Worm (Caenorhabditis elegans) whole organism, late embryonic: Measurements from ENCODE around the gene ints-9.

Experiments used
- C38D4.7 ChIP-seq: fragments of 200-800 bp; sonication (Bioruptor generic); optimal IDR thresholded peaks from 2 replicates; lab custom pipeline; 2018; ENCODE audit warnings: mild to moderate bottlenecking, missing genetic modification characterization, moderate library complexity, missing compliant biosample characterization
- K09A11.1 ChIP-seq: sonication (generic microtip); optimal IDR thresholded peaks from 2 replicates; lab custom pipeline; 2017; ENCODE audit warnings: antibody characterized with exemption, mild to moderate bottlenecking, missing genetic modification characterization, missing compliant biosample characterization; ENCODE audit not compliant: insufficient read depth
- ceh-14 ChIP-seq: sonication (generic microtip); optimal IDR thresholded peaks from 2 replicates; lab custom pipeline; 2016; ENCODE audit warnings: missing genotype, missing genetic modification characterization, missing compliant biosample characterization
- ceh-18 ChIP-seq: sonication (generic microtip); optimal IDR thresholded peaks from 2 replicates; lab custom pipeline; 2016; ENCODE audit warnings: missing genetic modification characterization, missing compliant biosample characterization
- ceh-19 ChIP-seq: fragments of 200-800 bp; sonication (Bioruptor generic); optimal IDR thresholded peaks from 2 replicates; lab custom pipeline; 2018; ENCODE audit warnings: mild to moderate bottlenecking, missing genetic modification characterization, missing compliant biosample characterization
- ceh-22 ChIP-seq: sonication (generic microtip); optimal IDR thresholded peaks from 2 replicates; lab custom pipeline; 2017; ENCODE audit warnings: missing biosample characterization, missing genetic modification characterization
- ceh-24 ChIP-seq: sonication (generic microtip); optimal IDR thresholded peaks from 2 replicates; lab custom pipeline; 2016; ENCODE audit warnings: mild to moderate bottlenecking, missing genetic modification characterization, missing compliant biosample characterization
- ceh-31 ChIP-seq: sonication (generic microtip); optimal IDR thresholded peaks from 2 replicates; lab custom pipeline; 2016; ENCODE audit warnings: missing genetic modification characterization, missing compliant biosample characterization
- ceh-45 ChIP-seq: fragments of 200-800 bp; sonication (Bioruptor generic); IDR thresholded peaks from 2 replicates; pipeline ENCODE4 v1.3.6; 2022; ENCODE audit warnings: missing genetic modification reagents, missing genetic modification characterization, missing compliant biosample characterization
- ceh-48 ChIP-seq: sonication (generic microtip); optimal IDR thresholded peaks from 2 replicates; lab custom pipeline; 2016; ENCODE audit warnings: missing genetic modification characterization, inconsistent platforms, missing compliant biosample characterization
- ceh-6 ChIP-seq: fragments of 200-800 bp; sonication (Bioruptor generic); optimal IDR thresholded peaks from 2 replicates; lab custom pipeline; 2018; ENCODE audit warnings: mild to moderate bottlenecking, missing genetic modification characterization, missing compliant biosample characterization
- ceh-9 ChIP-seq: sonication (generic microtip); optimal IDR thresholded peaks from 2 replicates; lab custom pipeline; 2016; ENCODE audit warnings: mild to moderate bottlenecking, missing genetic modification characterization, inconsistent platforms, missing compliant biosample characterization
- dve-1 ChIP-seq: sonication (generic microtip); optimal IDR thresholded peaks from 2 replicates; lab custom pipeline; 2017; ENCODE audit warnings: antibody characterized with exemption, mild to moderate bottlenecking, missing genetic modification characterization, missing compliant biosample characterization
- elt-2 ChIP-seq: sonication (generic microtip); optimal IDR thresholded peaks from 2 replicates; lab custom pipeline; 2016; ENCODE audit warnings: missing genetic modification reagents, missing genetic modification characterization, missing compliant biosample characterization
- elt-4 ChIP-seq: sonication (generic microtip); optimal IDR thresholded peaks from 2 replicates; lab custom pipeline; 2016; ENCODE audit warnings: missing genetic modification characterization, missing compliant biosample characterization
- ets-4 ChIP-seq: sonication (generic microtip); optimal IDR thresholded peaks from 2 replicates; lab custom pipeline; 2016; ENCODE audit warnings: missing genetic modification characterization, missing compliant biosample characterization
- eyg-1 ChIP-seq: sonication (generic microtip); optimal IDR thresholded peaks from 2 replicates; lab custom pipeline; 2016; ENCODE audit warnings: missing genotype, missing genetic modification characterization, missing compliant biosample characterization
- fax-1 ChIP-seq: sonication (generic microtip); optimal IDR thresholded peaks from 2 replicates; lab custom pipeline; 2016; ENCODE audit warnings: missing genotype, missing genetic modification characterization, missing compliant biosample characterization
- fkh-10 ChIP-seq: fragments of 150-350 bp; optimal IDR thresholded peaks from 2 replicates; lab custom pipeline; 2014; ENCODE audit warnings: missing biosample characterization, missing genetic modification reagents, missing genetic modification characterization
- gmeb-2 ChIP-seq: sonication (generic microtip); optimal IDR thresholded peaks from 2 replicates; lab custom pipeline; 2016; ENCODE audit warnings: missing genetic modification characterization, inconsistent platforms, missing compliant biosample characterization
- hlh-30 ChIP-seq: sonication (generic microtip); optimal IDR thresholded peaks from 2 replicates; lab custom pipeline; 2017; ENCODE audit warnings: antibody characterized with exemption, missing genetic modification characterization, missing compliant biosample characterization; ENCODE audit not compliant: insufficient read depth
- hlh-8 ChIP-seq: sonication (generic microtip); optimal IDR thresholded peaks from 2 replicates; lab custom pipeline; 2016; ENCODE audit warnings: missing genotype, missing genetic modification characterization, missing compliant biosample characterization
- lim-6 ChIP-seq: sonication (generic microtip); optimal IDR thresholded peaks from 2 replicates; lab custom pipeline; 2016; ENCODE audit warnings: missing genetic modification characterization, missing compliant biosample characterization
- nfya-1 ChIP-seq: sonication (generic microtip); optimal IDR thresholded peaks from 2 replicates; lab custom pipeline; 2017; ENCODE audit warnings: missing genetic modification characterization, mild to moderate bottlenecking, missing compliant biosample characterization, antibody characterized with exemption, moderate library complexity
- npax-4 ChIP-seq: sonication (generic microtip); optimal IDR thresholded peaks from 2 replicates; lab custom pipeline; 2016; ENCODE audit warnings: missing genetic modification characterization, missing compliant biosample characterization
- pag-3 ChIP-seq: sonication (generic microtip); optimal IDR thresholded peaks from 2 replicates; lab custom pipeline; 2016; ENCODE audit warnings: missing compliant biosample characterization, missing genetic modification characterization, borderline replicate concordance
- pat-9 ChIP-seq: fragments of 200-800 bp; sonication (Bioruptor generic); optimal IDR thresholded peaks from 2 replicates; lab custom pipeline; 2018; ENCODE audit warnings: mild to moderate bottlenecking, missing genetic modification characterization, moderate library complexity, missing compliant biosample characterization
- pax-1 ChIP-seq: fragments of 150-350 bp; optimal IDR thresholded peaks from 2 replicates; lab custom pipeline; 2014; ENCODE audit warnings: missing biosample characterization, missing genetic modification characterization
- pqm-1 ChIP-seq: sonication (generic microtip); optimal IDR thresholded peaks from 2 replicates; lab custom pipeline; 2016; ENCODE audit warnings: missing genetic modification characterization, missing compliant biosample characterization
- rnt-1 ChIP-seq: sonication (generic microtip); optimal IDR thresholded peaks from 2 replicates; lab custom pipeline; 2016; ENCODE audit warnings: missing genetic modification characterization, missing compliant biosample characterization
- sdc-2 ChIP-seq: sonication (generic microtip); optimal IDR thresholded peaks from 2 replicates; lab custom pipeline; 2016; ENCODE audit warnings: missing genotype, missing genetic modification characterization, missing compliant biosample characterization
- sox-2 ChIP-seq: fragments of 200-800 bp; sonication (Bioruptor generic); IDR thresholded peaks from 2 replicates; pipeline ENCODE4 v1.3.6; 2022; ENCODE audit warnings: missing genetic modification reagents, missing genetic modification characterization, missing compliant biosample characterization
- syd-9 ChIP-seq: sonication (generic microtip); optimal IDR thresholded peaks from 2 replicates; lab custom pipeline; 2016; ENCODE audit warnings: mild to moderate bottlenecking, missing genetic modification characterization, moderate library complexity, missing compliant biosample characterization
- ttx-3 ChIP-seq: sonication (generic microtip); optimal IDR thresholded peaks from 2 replicates; lab custom pipeline; 2016; ENCODE audit warnings: missing genetic modification reagents, missing genetic modification characterization, missing compliant biosample characterization
- unc-3 ChIP-seq, 2 experiments: fragments of 200-800 bp in 1 of 2; sonication (Bioruptor generic) in 1 of 2; sonication (generic microtip) in 1 of 2; conservative IDR thresholded peaks in 1 of 2; optimal IDR thresholded peaks in 1 of 2; 2 replicates each; pipeline versions ENCODE4 v1.3.6 to Lab custom; 2016 to 2022; ENCODE audit warnings: missing compliant biosample characterization in 2 of 2, missing genetic modification characterization in 2 of 2, missing genetic modification reagents in 1 of 2
- unc-55 ChIP-seq: sonication (generic microtip); optimal IDR thresholded peaks from 2 replicates; lab custom pipeline; 2017; ENCODE audit warnings: missing biosample characterization, missing genetic modification reagents, missing genetic modification characterization
- unc-86 ChIP-seq: sonication (generic microtip); optimal IDR thresholded peaks from 2 replicates; lab custom pipeline; 2016; ENCODE audit warnings: missing genetic modification characterization, missing compliant biosample characterization
- zip-5 ChIP-seq: sonication (generic microtip); optimal IDR thresholded peaks from 2 replicates; lab custom pipeline; 2016; ENCODE audit warnings: missing genetic modification characterization, missing compliant biosample characterization

ints-9 gene

DNA sequence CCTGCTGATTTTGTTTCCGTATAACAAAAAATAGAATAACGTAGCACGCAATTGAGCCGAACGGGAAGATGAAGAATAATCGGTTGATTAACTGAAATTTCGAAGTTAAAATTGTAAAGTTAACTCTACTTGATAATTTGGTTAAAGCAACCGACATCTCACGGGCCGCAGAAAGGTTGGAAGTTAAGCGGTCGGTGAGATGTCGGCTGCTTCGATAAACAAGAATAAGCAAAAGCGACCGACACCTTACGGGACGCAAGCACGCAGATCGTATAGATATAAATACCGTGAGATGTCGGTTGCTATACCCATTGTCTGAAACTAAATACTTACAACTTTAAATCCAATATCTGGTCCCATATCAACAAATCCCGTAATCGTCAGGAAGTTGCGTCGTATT, 19.5 kb downstream of the ints-9 start:
- TF ChIP-seq ceh-19 (GFP tag; lab: Kevin White, UChicago) (no peak), ceh-48 (tag; lab: Kevin White, UChicago) (no peak), ceh-24 (tag; lab: Kevin White, UChicago) (no peak), hlh-30 (tag; lab: Kevin White, UChicago) (no peak), ceh-22 (tag; lab: Kevin White, UChicago) (no peak), ceh-14 (tag; lab: Kevin White, UChicago) (no peak), pag-3 (tag; lab: Kevin White, UChicago) (no peak), hlh-8 (no peak), pat-9 (tag; lab: Kevin White, UChicago) (no peak), ceh-9 (no peak), npax-4 (no peak), C38D4.7 (no peak), ttx-3 (no peak), zip-5 (tag; lab: Kevin White, UChicago) (no peak)

DNA sequence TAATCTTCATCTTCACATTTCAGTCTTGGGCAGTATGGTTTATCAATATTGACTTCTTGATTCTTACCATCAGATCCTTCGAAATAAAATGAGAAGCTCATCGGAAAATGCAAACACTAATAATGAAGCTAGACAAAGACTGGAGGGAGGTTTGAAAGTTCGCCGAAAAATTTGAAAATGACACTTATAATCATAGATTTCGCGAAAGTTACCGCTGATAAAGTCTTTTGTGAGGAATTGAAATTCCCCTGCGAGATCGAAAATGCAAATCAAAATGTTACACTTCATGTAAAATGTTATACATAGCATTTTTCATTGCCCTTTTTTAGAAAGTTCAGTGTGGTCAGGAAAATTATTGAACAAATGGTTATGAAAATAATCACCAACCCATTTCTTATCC, 22.7 kb downstream of the ints-9 start, which contains the start of gene C50E3.7:
Gene C50E3.7 (minus strand): TSS at position 101 of the 400 bp plus-strand sequence.
- TF ChIP-seq pag-3 (tag; lab: Kevin White, UChicago) (no peak), sox-2 (GFP tag; lab: Robert Waterston, UW) (no peak), unc-55 (GFP tag; lab: Kevin White, UChicago) (no peak), ceh-24 (tag; lab: Kevin White, UChicago) (no peak), ceh-31 (tag; lab: Kevin White, UChicago) (no peak), nfya-1 (tag; lab: Kevin White, UChicago) (no peak), lim-6 (tag; lab: Kevin White, UChicago) (no peak), unc-3 (GFP tag; conservative IDR thresholded peaks at IDR 0.05; lab: Robert Waterston, UW) (no peak), unc-3 (tag; optimal IDR thresholded peaks at IDR 0.05; lab: Kevin White, UChicago) (no peak), fax-1 (tag; lab: Kevin White, UChicago) (no peak), ceh-45 (GFP tag; lab: Robert Waterston, UW) (no peak), unc-86 (tag; lab: Kevin White, UChicago) (no peak), dve-1 (tag; lab: Kevin White, UChicago) (no peak), rnt-1 (tag; lab: Kevin White, UChicago) (no peak), pax-1 (tag; lab: Kevin White, UChicago) (no peak)
- TF ChIP-seq, all 69 proteins: peak for 0

DNA sequence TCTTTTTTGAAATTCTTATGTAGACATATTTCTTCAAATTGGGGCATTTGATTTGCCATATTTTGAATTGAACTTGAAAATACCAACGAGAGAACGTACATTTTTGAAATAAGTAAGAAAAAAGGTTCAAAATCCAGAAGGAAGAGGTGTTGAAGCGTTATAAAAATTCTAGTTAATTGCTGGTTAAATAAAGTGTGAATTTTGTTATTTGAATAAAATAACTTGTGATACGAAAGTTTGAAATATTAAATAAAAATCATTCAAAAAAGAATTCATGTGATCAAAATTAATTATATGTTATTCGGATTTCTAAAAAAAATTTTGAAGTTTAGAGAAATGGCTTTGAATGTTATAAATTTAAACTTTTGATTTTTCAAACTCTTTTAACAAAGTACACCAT, 24.5 kb downstream of the ints-9 start, which contains the start of gene C50E3.9:
Gene C50E3.9 (minus strand): TSS at position 101 of the 400 bp plus-strand sequence.
- TF ChIP-seq K09A11.1 (tag; lab: Kevin White, UChicago) = no peak
- TF ChIP-seq ceh-18 (tag; lab: Kevin White, UChicago) = no peak
- no peak for TF ChIP-seq ets-4
- TF ChIP-seq unc-3 (GFP tag; conservative IDR thresholded peaks at IDR 0.05; lab: Robert Waterston, UW) = no peak
- TF ChIP-seq unc-3 (tag; optimal IDR thresholded peaks at IDR 0.05; lab: Kevin White, UChicago) = no peak
- no peak for TF ChIP-seq ceh-24 (tag; lab: Kevin White, UChicago)
- no peak for TF ChIP-seq eyg-1 (tag; lab: Kevin White, UChicago)
- TF ChIP-seq fkh-10 = no peak
- TF ChIP-seq pqm-1 (tag; lab: Kevin White, UChicago) = no peak
- TF ChIP-seq syd-9 (tag; lab: Kevin White, UChicago) = no peak
- TF ChIP-seq elt-2 = no peak
- no peak for TF ChIP-seq elt-4
- TF ChIP-seq ceh-22 (tag; lab: Kevin White, UChicago) = no peak
- no peak for TF ChIP-seq gmeb-2 (tag; lab: Kevin White, UChicago)
- no peak for TF ChIP-seq ceh-6 (GFP tag; lab: Kevin White, UChicago)
- no peak for TF ChIP-seq sdc-2 (tag; lab: Kevin White, UChicago)
